Fruit fly (Drosophila melanogaster): ENCODE data around the gene CG31548.

DNA sequence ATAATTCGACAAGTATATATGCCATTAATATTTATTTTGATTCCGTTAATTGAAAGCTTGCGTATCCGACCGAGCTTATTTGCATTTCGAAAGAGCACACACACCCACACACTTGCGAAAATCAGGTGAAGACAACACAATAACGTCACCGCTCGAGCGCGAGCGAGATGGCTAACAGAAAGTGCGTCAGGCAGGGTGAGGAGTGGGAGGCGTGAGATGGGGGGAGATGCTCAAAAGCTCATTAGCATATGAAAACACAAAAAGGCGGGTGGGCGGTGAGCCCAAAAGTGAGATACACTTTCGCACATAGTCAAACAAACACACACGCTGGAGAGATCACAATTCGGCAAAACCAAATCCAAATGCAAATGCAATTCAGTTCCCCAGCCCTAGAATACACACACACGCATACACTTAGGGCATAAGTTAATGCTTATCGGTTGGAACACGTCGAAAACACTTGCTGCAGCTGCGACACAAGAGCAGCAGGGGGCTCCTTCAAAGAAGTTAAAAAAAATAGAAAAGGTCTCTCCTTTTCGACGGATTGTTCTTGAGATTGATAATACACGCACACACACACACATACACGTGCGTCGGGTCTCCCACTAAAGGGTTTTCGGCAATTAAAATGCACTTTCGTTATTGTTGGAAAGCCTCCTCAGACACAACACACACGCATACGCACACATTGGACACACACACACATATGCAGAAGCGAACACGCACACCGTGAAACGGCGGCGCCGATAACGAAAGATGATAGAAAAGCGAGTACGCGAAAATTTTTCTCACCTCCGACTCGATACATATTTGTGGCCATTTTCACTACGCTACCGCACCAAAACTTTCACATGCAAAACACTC lies 11.3 kb upstream of the CG31548 start:
- TF ChIP-seq CG8478 (optimal IDR thresholded peaks at IDR 0.05) (no peak), CTCF (optimal IDR thresholded peaks at IDR 0.05) (no peak)

All from S2 (cell line).